Worm (Caenorhabditis elegans): ENCODE data around the gene C14A6.13.

DNA sequence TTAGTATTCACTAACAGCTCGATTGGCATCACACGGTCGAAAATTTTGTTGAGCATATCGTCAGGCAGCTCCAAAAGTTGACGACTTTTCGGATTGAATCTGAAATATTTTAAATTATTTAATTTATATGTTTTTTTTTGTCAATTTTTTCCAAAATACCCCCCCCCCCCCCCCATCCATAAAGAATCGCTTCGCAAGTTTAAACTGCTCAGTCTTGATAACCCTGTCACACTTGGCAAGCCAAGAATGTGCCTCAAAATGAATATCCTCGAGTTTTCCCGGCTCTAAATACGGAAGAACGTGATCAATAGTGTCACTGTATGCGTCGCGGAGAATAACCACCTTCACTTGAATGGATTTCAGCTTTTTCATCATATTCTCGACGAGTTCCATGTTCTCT is 28.0 kb downstream of the C14A6.13 start, which contains the start of gene Y37H2A.18:
- TF ChIP-seq ztf-11 (tag; optimal IDR thresholded peaks at IDR 0.05) (no peak), lin-32 (GFP tag; optimal IDR thresholded peaks at IDR 0.05) (no peak), unc-62 (GFP tag; optimal IDR thresholded peaks at IDR 0.05) (no peak), nhr-237 (tag; optimal IDR thresholded peaks at IDR 0.05) (no peak), nhr-76 (tag; optimal IDR thresholded peaks at IDR 0.05) (no peak)

Measured in whole organism, mixed stage, embryonic.